Fruit fly (Drosophila melanogaster): ENCODE measurements around the gene CG31522.

CG31522 gene

DNA sequence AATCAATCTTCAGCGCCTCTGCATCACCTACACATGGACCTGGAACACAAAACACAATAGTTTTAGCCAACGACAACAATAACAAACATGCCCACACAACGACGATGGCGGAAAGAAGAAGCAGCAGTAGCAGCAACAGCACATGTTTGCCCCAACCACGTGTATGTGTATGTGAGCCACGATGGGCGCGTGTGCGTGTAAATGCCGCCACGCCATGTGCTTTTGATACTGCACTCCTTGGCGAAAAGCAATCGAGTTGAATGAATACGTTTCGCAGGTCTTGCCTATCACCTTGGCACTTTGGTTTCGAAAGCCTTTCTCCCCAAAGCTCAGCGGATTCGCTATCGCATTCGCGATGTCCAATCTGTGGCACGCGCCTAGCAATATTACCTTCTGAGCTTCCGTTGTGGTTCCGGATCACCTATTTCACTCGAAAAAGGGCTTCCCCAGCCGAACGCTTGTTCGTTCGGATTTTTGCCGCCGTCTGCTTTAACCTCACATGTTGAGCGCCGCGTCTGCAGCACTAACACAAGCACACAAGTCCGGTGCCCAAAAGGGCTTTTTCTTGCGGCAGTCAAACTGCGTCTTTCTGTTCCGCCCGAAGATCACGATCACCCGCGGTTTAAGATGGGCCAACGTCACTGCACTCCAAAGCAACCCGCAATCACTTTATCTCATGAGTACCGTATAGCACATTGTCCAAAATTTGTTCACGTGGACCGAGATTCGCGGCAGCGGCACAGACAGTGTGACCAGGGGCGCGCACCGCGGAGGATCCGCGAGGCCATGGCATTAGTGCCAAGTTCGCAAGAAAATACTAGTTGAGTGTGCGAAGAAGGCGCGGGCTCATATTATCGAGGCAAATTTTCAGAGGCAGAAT is 33.9 kb downstream of the CG31522 start, which contains the start of gene srl (continued):
- TF ChIP-seq CG1233 (GFP tag; optimal IDR thresholded peaks at IDR 0.05) (no peak), CG11456 (GFP tag; IDR thresholded peaks at IDR 0.05) (no peak), chn (GFP tag; optimal IDR thresholded peaks at IDR 0.05) (no peak), NK7.1 (GFP tag; optimal IDR thresholded peaks at IDR 0.05) (no peak), CG8290 (GFP tag; optimal IDR thresholded peaks at IDR 0.05) (no peak), CG8290 (tag; optimal IDR thresholded peaks at IDR 0.05) (no peak), crol (GFP tag; IDR thresholded peaks at IDR 0.05) (no peak), onecut (GFP tag; IDR thresholded peaks at IDR 0.05) (no peak), CG14667 (GFP tag; IDR thresholded peaks at IDR 0.05) (no peak), CG43689 (GFP tag; IDR thresholded peaks at IDR 0.05) (no peak)

DNA sequence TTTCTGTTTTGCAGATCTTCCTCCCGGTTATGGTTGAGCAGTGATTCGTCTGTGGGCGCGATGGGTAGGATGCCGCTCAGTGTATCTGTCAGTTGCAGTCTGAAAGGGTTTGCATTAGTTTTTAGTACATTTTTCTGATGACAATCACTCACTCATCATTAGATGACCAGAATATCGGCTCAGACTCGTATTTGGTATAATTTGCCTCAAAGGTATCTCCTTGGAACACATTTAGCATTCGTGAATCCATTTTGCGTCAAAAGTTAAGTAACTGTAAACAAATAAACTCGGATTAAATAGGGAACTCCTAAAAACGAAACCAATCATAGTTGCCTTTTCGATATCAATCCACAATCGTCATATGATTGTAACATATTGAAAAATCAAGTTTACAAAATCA is 36.0 kb downstream of the CG31522 start, which contains the start of gene CG31525:
Gene CG31525 (plus strand): TSS at position 301 of the 400 bp plus-strand sequence.
- TF ChIP-seq NC2α (GFP tag; optimal IDR thresholded peaks at IDR 0.05): no peak
- no peak for TF ChIP-seq lov (optimal IDR thresholded peaks at IDR 0.05)
- no peak for TF ChIP-seq lov (GFP tag; IDR thresholded peaks at IDR 0.05)
- no peak for TF ChIP-seq YL-1 (GFP tag; optimal IDR thresholded peaks at IDR 0.05)
- no peak for TF ChIP-seq Fer2 (tag; optimal IDR thresholded peaks at IDR 0.05)
- no peak for TF ChIP-seq CG18599 (GFP tag; optimal IDR thresholded peaks at IDR 0.05)
- no peak for TF ChIP-seq btn (GFP tag; optimal IDR thresholded peaks at IDR 0.05)
- no peak for TF ChIP-seq Chrac-16 (GFP tag; optimal IDR thresholded peaks at IDR 0.05)
- TF ChIP-seq otp (GFP tag; IDR thresholded peaks at IDR 0.05): no peak
- TF ChIP-seq CG17829 (tag; optimal IDR thresholded peaks at IDR 0.05): no peak
- no peak for TF ChIP-seq tna (GFP tag; IDR thresholded peaks at IDR 0.05; ENCODE audit: partially characterized antibody)
- no peak for TF ChIP-seq CG3281 (GFP tag; optimal IDR thresholded peaks at IDR 0.05)
- TF ChIP-seq CG16815 (GFP tag; optimal IDR thresholded peaks at IDR 0.05): no peak
- no peak for TF ChIP-seq nerfin-1 (tag; optimal IDR thresholded peaks at IDR 0.05)
- TF ChIP-seq CG10274 (GFP tag; optimal IDR thresholded peaks at IDR 0.05): no peak
- TF ChIP-seq zf30C (GFP tag; optimal IDR thresholded peaks at IDR 0.05): no peak
- TF ChIP-seq CkIIα-i1 (GFP tag; IDR thresholded peaks at IDR 0.05): no peak
- no peak for TF ChIP-seq her (GFP tag; optimal IDR thresholded peaks at IDR 0.05)
- TF ChIP-seq CG6813 (GFP tag; optimal IDR thresholded peaks at IDR 0.05): no peak
- no peak for TF ChIP-seq Doc2 (GFP tag; IDR thresholded peaks at IDR 0.05)
- no peak for TF ChIP-seq pho (GFP tag; optimal IDR thresholded peaks at IDR 0.05)

DNA sequence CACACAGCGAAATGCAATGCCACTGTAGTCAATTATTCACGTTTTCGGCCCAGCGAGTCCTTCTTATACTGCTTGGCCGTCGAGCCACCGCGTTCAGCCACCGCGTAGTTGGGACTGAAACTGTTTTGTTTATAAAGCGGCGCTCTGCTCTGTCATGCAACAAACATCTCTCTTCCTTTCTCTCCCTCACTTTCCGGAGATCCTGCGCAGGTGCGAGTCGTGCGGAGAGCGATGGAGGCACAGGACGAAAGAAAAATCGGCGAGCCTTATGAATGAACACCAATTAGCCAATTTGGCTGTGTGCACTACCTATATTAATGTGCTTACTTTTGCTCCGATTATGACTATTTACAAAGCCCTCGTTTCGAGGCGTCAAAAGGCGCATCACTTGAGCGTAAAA is 43.2 kb downstream of the CG31522 start, which contains the start of gene CG32944:
Gene CG32944 (minus strand): TSS at position 97 of the 400 bp plus-strand sequence.
- TF ChIP-seq Sry-β (GFP tag; optimal IDR thresholded peaks at IDR 0.05) (no peak), Med (GFP tag) (peak; percentile 69), lmd (GFP tag; IDR thresholded peaks at IDR 0.05) (no peak), CG17912 (GFP tag; optimal IDR thresholded peaks at IDR 0.05) (no peak), pros (GFP tag; optimal IDR thresholded peaks at IDR 0.05) (no peak), eve (GFP tag; optimal IDR thresholded peaks at IDR 0.05) (no peak), ewg (GFP tag; optimal IDR thresholded peaks at IDR 0.05) (peak; percentile 93), CG30403 (GFP tag; optimal IDR thresholded peaks at IDR 0.05) (no peak), CG5180 (GFP tag; optimal IDR thresholded peaks at IDR 0.05) (peak; percentile 13), chinmo (GFP tag; IDR thresholded peaks at IDR 0.05; ENCODE audit: partially characterized antibody) (0 out of 4 replicates have a peak, but pooled peaks have one; percentile 22), NK7.1 (GFP tag; optimal IDR thresholded peaks at IDR 0.05) (no peak), dati (GFP tag; IDR thresholded peaks at IDR 0.05) (no peak), hbn (GFP tag; IDR thresholded peaks at IDR 0.05; ENCODE audit: partially characterized antibody) (no peak), Hand (GFP tag; optimal IDR thresholded peaks at IDR 0.05) (peak; percentile 10), CG12769 (tag; optimal IDR thresholded peaks at IDR 0.05) (no peak), Trl (optimal IDR thresholded peaks at IDR 0.05) (peak; percentile 26 to 38), Trl (GFP tag; optimal IDR thresholded peaks at IDR 0.05) (no peak), chn (GFP tag; optimal IDR thresholded peaks at IDR 0.05) (no peak), cg (GFP tag; optimal IDR thresholded peaks at IDR 0.05) (peak; percentile 27), CG11696 (GFP tag; IDR thresholded peaks at IDR 0.05) (no peak)
